Worm (Caenorhabditis elegans): ENCODE measurements around the gene srbc-75.

DNA sequence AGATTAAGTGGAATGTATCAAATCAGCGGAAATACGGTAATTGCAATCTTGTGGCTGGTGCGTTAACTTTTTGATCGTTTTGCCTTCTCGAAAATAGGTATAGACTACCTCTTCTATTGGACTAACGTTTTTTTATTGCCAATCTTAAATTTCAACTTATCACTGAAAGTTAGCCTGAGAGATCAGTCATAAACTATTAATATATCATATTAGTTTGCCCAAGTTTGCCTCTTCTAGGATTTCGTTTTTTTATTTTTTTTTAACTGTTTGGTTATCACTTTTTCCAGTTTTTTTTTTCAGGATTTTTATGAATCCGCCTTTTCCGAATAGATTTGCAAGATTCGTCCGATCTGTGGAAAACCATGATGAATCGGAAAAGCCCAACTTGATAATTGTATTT is 9.2 kb upstream of the srbc-75 start, which contains the start of gene kin-30:
- no peak for TF ChIP-seq pha-4 (tag; optimal IDR thresholded peaks at IDR 0.05)
- TF ChIP-seq ama-1 (optimal IDR thresholded peaks at IDR 0.05): no peak
- no peak for TF ChIP-seq ref-2 (tag; optimal IDR thresholded peaks at IDR 0.05)
- TF ChIP-seq ceh-19 (GFP tag; optimal IDR thresholded peaks at IDR 0.05): no peak
- TF ChIP-seq ceh-18 (tag; optimal IDR thresholded peaks at IDR 0.05): no peak
- no peak for TF ChIP-seq fkh-10 (GFP tag; optimal IDR thresholded peaks at IDR 0.05)
- TF ChIP-seq tbx-2 (tag; optimal IDR thresholded peaks at IDR 0.05): no peak
- TF ChIP-seq ceh-9 (tag; optimal IDR thresholded peaks at IDR 0.05): no peak
